Fruit fly (Drosophila melanogaster): ENCODE results near the gene GC1.
"Not testable (repeated sequence)": the region's sequence is repeated elsewhere in the genome, so short reads cannot be mapped to it uniquely, and the experiment has no call there.

The GC1 gene

DNA sequence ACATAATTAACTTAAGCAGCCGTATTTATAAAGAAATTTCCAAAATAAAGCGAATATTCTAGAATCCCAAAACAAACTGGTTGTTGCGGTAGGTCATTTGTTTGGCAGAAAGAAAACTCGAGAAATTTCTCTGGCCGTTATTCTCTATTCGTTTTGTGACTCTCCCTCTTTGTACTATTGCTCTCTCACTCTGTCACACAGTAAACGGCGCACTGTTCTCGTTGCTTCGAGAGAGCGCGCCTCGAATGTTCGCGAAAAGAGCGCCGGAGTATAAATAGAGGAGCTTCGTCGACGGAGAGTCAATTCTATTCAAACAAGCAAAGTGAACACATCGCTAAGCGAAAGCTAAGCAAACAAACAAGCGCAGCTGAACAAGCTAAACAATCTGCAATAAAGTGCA lies 9.3 kb upstream of the GC1 start, which contains the start of gene Hsp70Ab:
Gene Hsp70Ab, plus strand, starts transcription at position 301 of the 400 bp plus-strand sequence.
- TF ChIP-seq CTCF, CG8478 (optimal IDR thresholded peaks at IDR 0.05): not testable (repeated sequence)

DNA sequence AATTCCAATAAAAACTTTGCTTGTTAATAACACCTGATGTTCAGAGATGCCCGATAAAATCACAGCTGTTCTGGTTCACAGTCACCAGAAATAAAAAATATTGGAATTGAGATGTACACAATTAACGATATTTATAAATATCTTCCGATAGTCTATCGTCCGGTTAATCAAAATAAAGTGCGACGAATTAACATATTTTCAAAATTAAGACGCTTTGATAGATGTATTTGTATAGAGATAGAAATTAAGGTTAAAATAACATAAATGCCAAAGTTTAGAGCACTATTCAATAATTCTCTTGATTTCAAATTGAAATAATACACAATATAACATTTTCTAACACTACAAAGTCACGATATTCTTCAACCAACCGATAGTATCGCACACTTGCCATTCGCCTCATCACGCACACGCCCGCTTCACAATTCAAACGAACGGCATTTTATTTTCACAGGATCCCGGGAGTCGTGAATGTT lies 4.7 kb upstream of the GC1 start, which contains the start of the genes CG3281 and aurA:
Gene CG3281, minus strand, starts transcription at position 67 of the 476 bp plus-strand sequence.
Gene aurA, plus strand, starts transcription at position 386 of the 476 bp plus-strand sequence.
- no peak for TF ChIP-seq CTCF (optimal IDR thresholded peaks at IDR 0.05)
- TF ChIP-seq CG8478 (optimal IDR thresholded peaks at IDR 0.05), result no peak

DNA sequence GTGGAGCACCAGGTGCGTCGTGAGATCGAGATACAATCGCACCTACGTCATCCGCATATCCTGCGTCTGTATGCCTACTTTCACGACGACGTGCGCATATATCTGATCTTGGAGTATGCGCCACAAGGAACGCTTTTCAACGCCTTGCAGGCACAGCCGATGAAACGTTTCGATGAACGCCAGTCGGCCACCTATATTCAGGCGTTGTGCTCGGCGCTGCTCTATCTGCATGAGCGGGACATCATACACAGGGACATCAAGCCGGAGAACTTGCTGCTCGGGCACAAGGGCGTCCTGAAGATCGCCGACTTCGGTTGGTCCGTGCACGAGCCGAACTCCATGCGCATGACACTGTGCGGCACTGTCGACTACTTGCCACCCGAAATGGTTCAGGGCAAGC lies 3.5 kb upstream of the GC1 start:
- no peak for TF ChIP-seq CG8478 (optimal IDR thresholded peaks at IDR 0.05)

DNA sequence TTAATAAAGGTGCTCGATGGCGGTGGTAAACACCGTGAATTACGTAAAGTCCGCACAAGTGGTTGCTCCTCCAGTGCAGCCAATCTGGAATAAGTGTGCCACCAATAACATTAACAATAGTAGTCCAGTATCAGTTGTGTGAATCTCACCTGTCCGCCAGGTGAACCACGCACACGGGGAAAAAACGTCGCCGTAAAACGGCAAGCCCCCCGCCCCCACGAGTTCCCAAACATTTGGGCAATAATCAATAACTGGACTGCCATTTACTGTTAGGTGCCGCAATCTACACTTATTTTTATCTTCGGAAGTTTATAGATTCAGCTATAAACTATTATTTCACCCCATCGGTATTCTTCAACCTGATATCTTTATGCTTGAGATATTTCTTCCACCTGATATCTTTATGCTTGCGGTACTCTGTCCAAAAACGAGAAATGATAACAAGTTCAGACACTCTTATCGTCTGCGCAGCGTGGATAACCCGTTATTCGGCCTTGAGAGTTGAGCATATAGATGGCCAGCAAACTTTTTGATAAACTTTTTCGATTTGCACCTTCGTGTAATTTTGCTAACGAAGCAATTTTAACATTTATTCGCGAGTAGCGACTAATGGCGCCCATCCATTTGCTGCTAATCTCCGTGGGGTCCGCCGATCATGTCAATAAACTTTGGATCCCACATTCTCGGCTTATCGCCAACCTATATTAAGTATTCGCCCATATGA lies 684 bp downstream of the GC1 start:
- TF ChIP-seq CTCF (optimal IDR thresholded peaks at IDR 0.05) (no peak), CG8478 (optimal IDR thresholded peaks at IDR 0.05) (no peak)

DNA sequence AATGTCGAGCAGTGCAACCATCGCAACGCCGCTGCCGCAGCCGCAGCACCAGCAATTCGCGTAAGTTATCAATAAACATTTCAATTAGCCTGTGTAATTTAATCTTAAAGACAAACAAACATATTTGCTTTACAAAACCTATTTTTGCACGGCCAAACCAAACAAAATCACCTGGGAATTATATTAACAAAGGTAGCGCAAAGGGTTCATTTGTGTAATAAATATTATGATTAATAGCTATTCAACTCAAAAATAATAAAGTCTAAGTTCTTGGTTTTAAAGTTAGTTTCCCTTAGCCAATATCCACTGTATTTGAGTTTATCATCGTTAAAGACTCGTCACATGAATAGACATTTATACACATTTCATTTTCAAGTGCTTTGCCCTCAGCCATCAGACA lies 1.7 kb downstream of the GC1 start:
- no peak for TF ChIP-seq CG8478 (optimal IDR thresholded peaks at IDR 0.05)
- no peak for TF ChIP-seq CTCF (optimal IDR thresholded peaks at IDR 0.05)

DNA sequence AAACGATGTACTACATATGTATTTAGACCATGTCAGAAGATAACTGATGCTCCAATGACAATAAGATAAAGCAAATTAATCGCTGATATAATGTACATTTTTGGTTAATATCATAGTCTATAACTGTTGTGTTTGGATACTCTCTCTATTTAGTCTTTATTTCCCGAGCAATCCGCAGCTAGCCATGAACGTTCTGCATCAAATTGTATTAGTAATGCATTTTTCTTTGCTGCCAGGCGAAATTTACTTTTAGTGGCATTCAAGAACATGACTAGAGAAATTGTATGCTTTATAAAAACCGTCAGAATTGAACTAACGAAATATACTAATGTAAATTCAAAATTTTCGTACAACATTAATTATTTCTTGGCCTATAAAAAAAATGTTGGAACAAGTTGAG lies 3.9 kb downstream of the GC1 start, which contains the start of gene GC2:
Gene GC2, plus strand, starts transcription at position 301 of the 400 bp plus-strand sequence.
- TF ChIP-seq CTCF (optimal IDR thresholded peaks at IDR 0.05), result no peak
- no peak for TF ChIP-seq CG8478 (optimal IDR thresholded peaks at IDR 0.05)

DNA sequence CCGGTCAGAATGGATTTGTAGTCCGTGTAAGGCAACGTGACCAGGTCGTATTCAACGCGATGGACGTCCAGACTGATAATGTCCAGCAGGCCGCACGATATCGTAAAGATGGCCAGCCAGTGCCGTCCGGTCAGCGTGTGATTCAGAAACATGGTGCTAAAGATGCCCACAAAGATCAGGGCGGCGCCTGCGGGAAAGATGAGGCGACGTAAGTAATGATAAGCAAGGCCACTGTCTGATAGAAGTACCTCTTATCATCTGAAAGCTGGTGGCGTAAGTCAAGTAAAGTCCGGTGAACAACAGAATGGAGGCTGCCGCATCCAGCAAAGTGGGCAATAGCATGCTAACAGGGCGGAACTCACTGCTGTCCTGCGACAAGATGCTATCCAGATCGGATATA lies 6.3 kb downstream of the GC1 start:
- TF ChIP-seq CTCF (optimal IDR thresholded peaks at IDR 0.05) (no peak), CG8478 (optimal IDR thresholded peaks at IDR 0.05) (no peak)

DNA sequence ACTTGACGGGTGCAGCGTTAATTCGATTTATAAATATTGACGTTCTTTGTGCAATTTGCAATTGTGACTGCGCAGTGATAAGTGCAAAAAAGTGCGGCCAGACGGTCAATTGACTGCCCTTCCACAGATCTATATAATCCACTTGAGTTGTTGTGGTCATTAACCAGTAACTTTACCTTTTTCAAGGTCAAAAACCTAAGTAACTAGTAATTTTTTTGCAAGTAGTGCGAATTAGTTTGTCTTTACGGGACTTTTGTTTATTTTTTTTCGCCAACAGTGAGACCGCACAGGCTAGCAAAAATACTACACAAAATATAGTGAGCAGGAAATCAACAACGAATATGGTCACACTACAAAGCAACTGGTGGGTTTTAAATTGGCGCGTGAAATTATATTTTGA lies 7.1 kb downstream of the GC1 start, which contains the start of gene Tango9:
Gene Tango9, minus strand, starts transcription at position 280 of the 400 bp plus-strand sequence.
- TF ChIP-seq CG8478 (optimal IDR thresholded peaks at IDR 0.05), result no peak
- no peak for TF ChIP-seq CTCF (optimal IDR thresholded peaks at IDR 0.05)

DNA sequence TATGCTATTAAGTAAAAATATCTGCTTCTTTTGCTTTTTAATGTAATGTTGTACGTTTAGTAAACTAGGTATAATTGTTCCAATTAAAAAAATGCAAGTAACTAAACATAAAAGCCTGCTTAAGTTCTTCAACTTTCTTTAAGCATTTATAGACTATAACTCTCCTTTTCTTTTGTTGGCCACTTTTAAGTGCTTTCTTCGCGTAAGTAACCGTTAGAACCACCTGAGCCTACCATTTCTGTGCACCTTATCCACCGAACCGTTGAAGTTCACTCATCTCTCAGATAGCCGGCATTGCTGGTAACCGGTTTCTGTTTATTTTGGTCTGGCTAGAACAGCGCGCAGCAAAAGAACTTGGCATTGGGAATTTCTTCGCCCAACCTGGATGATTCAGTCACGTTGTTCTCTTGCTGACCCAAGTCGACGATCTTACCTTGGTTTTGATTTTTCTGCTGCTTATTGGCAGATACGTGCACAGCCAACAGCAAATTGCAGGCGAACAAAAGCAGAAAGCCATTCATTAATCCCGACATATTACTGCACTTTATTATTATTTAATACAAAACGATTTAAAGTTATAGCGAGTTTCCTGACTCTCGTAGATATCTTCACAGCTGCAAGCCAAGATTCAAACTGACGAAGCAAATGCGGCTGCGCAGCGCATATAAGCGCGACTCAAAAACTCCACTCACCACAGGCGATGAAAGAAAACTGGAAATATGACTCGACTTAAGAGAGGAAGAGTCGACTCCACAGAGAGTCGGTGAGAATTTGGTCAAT lies 9.2 kb downstream of the GC1 start, which contains the start of gene CG10005:
Gene CG10005, minus strand, starts transcription at position 642 of the 780 bp plus-strand sequence.
- no peak for TF ChIP-seq CG8478 (optimal IDR thresholded peaks at IDR 0.05)
- TF ChIP-seq CTCF (optimal IDR thresholded peaks at IDR 0.05), result no peak

DNA sequence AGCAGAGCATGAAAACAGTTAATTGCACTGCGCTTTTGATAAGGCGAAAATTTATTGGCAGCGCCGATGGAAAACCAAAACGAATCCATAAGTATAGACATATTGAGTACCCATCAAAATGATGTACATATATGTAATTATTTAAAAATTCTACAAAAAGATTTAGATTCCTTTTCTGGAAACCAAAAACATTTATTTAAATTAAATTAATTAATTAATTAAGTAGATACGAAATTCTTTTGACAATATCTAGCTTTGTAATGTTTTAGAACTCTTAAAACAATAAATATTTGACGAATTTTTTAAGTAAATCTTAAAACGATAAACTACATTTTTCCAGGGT lies 9.8 kb downstream of the GC1 start:
- TF ChIP-seq CTCF (optimal IDR thresholded peaks at IDR 0.05), result no peak
- no peak for TF ChIP-seq CG8478 (optimal IDR thresholded peaks at IDR 0.05)

DNA sequence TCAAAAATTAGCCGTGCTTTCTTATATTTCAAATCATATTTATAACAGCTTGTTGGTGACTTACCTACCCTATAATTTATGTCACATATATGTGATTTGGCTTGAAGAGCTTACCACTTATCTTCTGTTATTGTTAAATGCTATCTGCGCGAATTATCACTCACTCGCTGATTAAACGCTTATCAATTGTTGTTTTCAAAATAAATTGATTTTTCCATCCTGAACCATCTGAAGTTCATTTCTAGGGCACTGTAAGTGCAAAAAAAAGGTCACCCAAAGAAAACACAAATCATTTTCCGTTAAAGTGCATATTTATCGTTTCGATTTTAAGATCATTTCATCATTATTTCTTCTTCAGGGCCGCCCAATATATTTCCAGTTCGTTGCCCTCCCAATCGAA lies 10.8 kb downstream of the GC1 start:
- TF ChIP-seq CTCF (optimal IDR thresholded peaks at IDR 0.05) (no peak), CG8478 (optimal IDR thresholded peaks at IDR 0.05) (no peak)

DNA sequence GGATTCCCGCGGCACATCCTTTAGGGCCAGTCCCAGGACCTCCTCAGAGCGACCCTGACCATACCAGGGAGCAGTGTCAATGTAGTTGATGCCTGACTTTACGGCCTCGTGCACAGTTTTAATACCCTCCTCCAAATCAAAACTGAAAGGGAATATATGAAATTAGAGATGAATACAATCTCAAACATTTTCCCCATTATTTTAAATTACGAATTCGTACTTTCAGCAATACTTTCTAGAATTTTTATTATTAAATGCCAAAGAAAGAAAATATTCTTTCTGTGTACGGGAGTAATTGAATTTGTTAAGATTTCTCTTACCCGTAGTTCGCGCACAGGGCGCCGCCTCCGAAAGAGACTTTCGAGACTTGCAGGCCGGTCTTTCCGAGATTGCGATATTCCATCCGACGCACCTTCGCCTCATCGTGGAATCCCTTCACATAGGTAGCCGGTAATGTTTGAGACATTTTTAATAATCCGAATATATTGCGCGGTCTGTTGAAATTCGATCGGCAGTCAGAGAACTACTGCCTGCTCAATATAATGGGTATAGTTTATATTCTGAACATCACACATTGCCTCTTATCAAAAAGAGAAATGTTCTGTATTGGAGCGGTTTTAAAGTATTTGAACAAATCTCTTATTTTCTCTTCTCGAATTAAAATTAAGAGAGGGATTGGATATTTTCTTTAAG lies 12.5 kb downstream of the GC1 start, which contains the start of gene CG18547:
Gene CG18547, minus strand, starts transcription at position 512 of the 693 bp plus-strand sequence.
- TF ChIP-seq CG8478 (optimal IDR thresholded peaks at IDR 0.05) (no peak), CTCF (optimal IDR thresholded peaks at IDR 0.05) (no peak)

DNA sequence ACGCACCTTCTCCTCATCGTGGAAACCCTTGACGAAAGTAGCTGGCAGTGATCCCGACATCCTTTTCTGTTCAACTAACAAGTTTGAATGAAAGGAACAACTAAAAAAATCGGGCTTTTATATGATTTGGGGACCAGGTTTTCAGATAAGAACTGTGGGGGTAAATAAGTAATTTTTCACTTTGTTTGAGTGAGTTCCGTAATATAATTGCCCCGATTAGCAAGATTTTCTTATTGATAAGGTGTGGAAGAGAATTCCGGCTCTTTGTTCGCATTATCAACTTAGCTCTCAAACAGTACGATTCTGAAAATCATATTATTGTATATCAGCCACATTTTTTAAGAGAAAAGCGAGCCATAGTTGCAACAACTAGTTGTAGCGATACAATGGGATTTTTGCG lies 14.5 kb downstream of the GC1 start, which contains the start of gene CG12224:
Gene CG12224, minus strand, starts transcription at position 101 of the 400 bp plus-strand sequence.
- TF ChIP-seq CTCF (optimal IDR thresholded peaks at IDR 0.05) (no peak), CG8478 (optimal IDR thresholded peaks at IDR 0.05) (no peak)

DNA sequence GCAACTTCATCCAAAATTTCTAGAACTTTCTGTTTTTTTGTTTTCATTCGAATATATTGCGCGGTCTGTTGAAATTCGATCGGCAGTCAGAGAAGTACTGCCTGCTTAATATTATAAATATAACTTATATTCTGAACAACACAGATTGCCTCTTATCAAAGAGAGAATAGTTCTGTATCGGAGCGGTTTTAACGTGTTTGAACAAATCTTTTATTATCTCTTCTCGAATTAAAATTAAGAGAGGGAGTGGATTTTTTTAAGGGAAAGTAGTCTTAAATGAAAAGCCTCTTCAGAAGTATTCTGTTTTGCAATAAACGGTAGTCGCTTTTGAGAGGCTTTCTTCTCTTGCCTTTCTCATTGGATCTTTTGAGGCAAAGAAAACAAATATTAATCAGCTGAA lies 15.0 kb downstream of the GC1 start:
- TF ChIP-seq CTCF (optimal IDR thresholded peaks at IDR 0.05) (no peak), CG8478 (optimal IDR thresholded peaks at IDR 0.05) (no peak)

DNA sequence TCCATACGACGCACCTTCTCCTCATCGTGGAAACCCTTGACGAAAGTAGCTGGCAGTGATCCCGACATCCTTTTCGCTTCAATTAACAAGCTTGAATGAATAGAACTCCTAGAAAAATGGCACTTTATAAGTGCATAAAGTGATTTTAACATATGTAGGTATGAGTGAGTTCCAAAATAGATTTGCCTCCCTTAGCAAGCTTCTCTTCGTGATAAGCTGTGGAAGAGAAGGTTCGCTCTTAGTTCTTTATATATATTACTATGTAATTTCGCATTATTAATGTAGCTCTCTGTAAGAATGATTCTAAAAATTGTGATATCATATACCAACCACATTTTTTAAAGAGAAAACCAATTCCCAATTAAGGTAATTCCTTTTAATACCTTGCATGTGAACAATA lies 16.9 kb downstream of the GC1 start, which contains the start of gene CG3397:
Gene CG3397, minus strand, starts transcription at position 101 of the 400 bp plus-strand sequence.
- TF ChIP-seq CG8478 (optimal IDR thresholded peaks at IDR 0.05), result no peak
- no peak for TF ChIP-seq CTCF (optimal IDR thresholded peaks at IDR 0.05)

All from S2 (cell line).